Worm (Caenorhabditis elegans): ENCODE results near the gene pks-1.

DNA sequence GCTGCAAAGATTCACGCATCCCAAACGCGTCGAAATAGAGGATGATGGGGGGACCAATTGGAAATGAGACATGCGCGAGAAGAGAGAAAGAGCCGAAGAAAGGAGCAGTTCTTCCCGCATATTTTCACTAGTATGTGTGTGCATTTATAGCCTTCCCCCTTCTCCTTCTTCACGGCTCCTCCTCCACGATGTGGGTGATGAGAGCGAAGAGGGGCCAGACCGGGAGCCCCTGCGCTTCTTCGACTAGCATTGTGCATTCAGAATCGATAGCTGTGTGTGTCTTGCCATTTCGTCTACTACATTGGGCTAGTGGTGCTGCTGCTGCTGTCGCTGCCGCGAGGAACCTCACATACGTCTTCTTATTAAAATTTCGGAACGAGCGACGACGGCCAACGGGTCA lies 45.4 kb upstream of the pks-1 start, which contains the start of gene jkk-1:
- TF ChIP-seq him-1 (tag; optimal IDR thresholded peaks at IDR 0.05) (peak; percentile 40), W03F9.2 (tag; optimal IDR thresholded peaks at IDR 0.05) (no peak), dao-5 (tag; optimal IDR thresholded peaks at IDR 0.05) (no peak)

Measured in whole organism, L4/young adult.